Fruit fly (Drosophila melanogaster) whole organism, embryonic: ENCODE data around the gene Cpr30F.

ENCODE experiments used
- ATbp ChIP-seq: fragments of 200-800 bp; sonication (Bioruptor generic); optimal IDR thresholded peaks from 2 replicates; lab custom pipeline; 2017; ENCODE audit warnings: missing biosample characterization, mild to moderate bottlenecking, missing genetic modification characterization, missing genetic modification reagents
- Ada2b ChIP-seq: fragments of 200-800 bp; sonication (Bioruptor generic); IDR thresholded peaks from 2 replicates; pipeline ENCODE4 v1.3.6; 2022; ENCODE audit warnings: missing biosample characterization, missing genetic modification characterization
- CG10147 ChIP-seq: fragments of 200-800 bp; sonication (Bioruptor generic); optimal IDR thresholded peaks from 2 replicates; lab custom pipeline; 2019; ENCODE audit warnings: missing biosample characterization, mild to moderate bottlenecking, missing genetic modification characterization, moderate library complexity
- CG10654 ChIP-seq: fragments of 200-800 bp; sonication (Bioruptor generic); optimal IDR thresholded peaks from 2 replicates; lab custom pipeline; 2016; ENCODE audit warnings: missing biosample characterization, missing genetic modification characterization
- CG11695 ChIP-seq: fragments of 200-800 bp; sonication (Bioruptor generic); IDR thresholded peaks from 3 replicates; pipeline ENCODE4 v1.3.6; 2022; ENCODE audit warnings: missing biosample characterization, missing genetic modification characterization
- CG12155 ChIP-seq: fragments of 200-800 bp; sonication (Bioruptor generic); optimal IDR thresholded peaks from 3 replicates; lab custom pipeline; 2016; ENCODE audit warnings: missing biosample characterization, missing genetic modification characterization
- CG12236 ChIP-seq: fragments of 200-800 bp; sonication (Bioruptor generic); optimal IDR thresholded peaks from 2 replicates; lab custom pipeline; 2016; ENCODE audit warnings: missing biosample characterization, missing genetic modification characterization
- CG12744 ChIP-seq: fragments of 200-800 bp; sonication (Bioruptor generic); optimal IDR thresholded peaks from 2 replicates; lab custom pipeline; 2016; ENCODE audit warnings: missing biosample characterization, missing genetic modification characterization
- CG13287 ChIP-seq: fragments of 200-800 bp; sonication (Bioruptor generic); IDR thresholded peaks from 2 replicates; pipeline ENCODE4 v1.3.6; 2022; ENCODE audit warnings: missing biosample characterization, missing genetic modification characterization; ENCODE audit not compliant: partially characterized antibody
- CG13624 ChIP-seq: fragments of 200-800 bp; sonication (Bioruptor generic); optimal IDR thresholded peaks from 2 replicates; lab custom pipeline; 2016; ENCODE audit warnings: missing biosample characterization, missing genetic modification characterization
- CG14860 ChIP-seq: fragments of 200-800 bp; sonication (Bioruptor generic); IDR thresholded peaks from 3 replicates; pipeline ENCODE4 v1.3.6; 2022; ENCODE audit warnings: missing biosample characterization, missing genetic modification characterization; ENCODE audit not compliant: partially characterized antibody
- CG15514 ChIP-seq: fragments of 200-800 bp; sonication (Bioruptor generic); optimal IDR thresholded peaks from 3 replicates; lab custom pipeline; 2017; ENCODE audit warnings: missing biosample characterization, missing genetic modification characterization, mild to moderate bottlenecking, moderate library complexity, missing genetic modification reagents
- CG1603 ChIP-seq: fragments of 200-800 bp; sonication (Bioruptor generic); optimal IDR thresholded peaks from 2 replicates; lab custom pipeline; 2019; ENCODE audit warnings: missing biosample characterization, mild to moderate bottlenecking, missing genetic modification characterization, moderate library complexity
- CG16815 ChIP-seq: fragments of 200-800 bp; sonication (Bioruptor generic); optimal IDR thresholded peaks from 3 replicates; lab custom pipeline; 2017; ENCODE audit warnings: missing biosample characterization, mild to moderate bottlenecking, missing genetic modification characterization
- CG17186 ChIP-seq: fragments of 200-800 bp; sonication (Bioruptor generic); optimal IDR thresholded peaks from 3 replicates; lab custom pipeline; 2017; ENCODE audit warnings: missing biosample characterization, missing genetic modification reagents, missing genetic modification characterization
- CG17361 ChIP-seq: fragments of 200-800 bp; sonication (Bioruptor generic); IDR thresholded peaks from 3 replicates; pipeline ENCODE4 v1.3.6; 2022; ENCODE audit warnings: missing biosample characterization, missing genetic modification characterization
- CG18619 ChIP-seq: fragments of 200-800 bp; sonication (Bioruptor generic); optimal IDR thresholded peaks from 3 replicates; lab custom pipeline; 2017; ENCODE audit warnings: missing biosample characterization, mild to moderate bottlenecking, missing genetic modification characterization
- CG3163 ChIP-seq: fragments of 200-800 bp; sonication (Bioruptor generic); optimal IDR thresholded peaks from 3 replicates; lab custom pipeline; 2016; ENCODE audit warnings: missing biosample characterization, missing genetic modification characterization
- CG7556 ChIP-seq: fragments of 200-800 bp; sonication (Bioruptor generic); optimal IDR thresholded peaks from 2 replicates; lab custom pipeline; 2017; ENCODE audit warnings: missing biosample characterization, mild to moderate bottlenecking, missing genetic modification characterization
- CG8924 ChIP-seq: fragments of 200-800 bp; optimal IDR thresholded peaks from 3 replicates; lab custom pipeline; 2019; ENCODE audit warnings: missing biosample characterization, mild to moderate bottlenecking, missing genetic modification characterization, moderate library complexity
- Drgx ChIP-seq: fragments of 200-800 bp; sonication (Bioruptor generic); IDR thresholded peaks from 2 replicates; pipeline ENCODE4 v1.3.6; 2022; ENCODE audit warnings: missing biosample characterization, missing genetic modification characterization
- E2f2 ChIP-seq: fragments of 200-800 bp; sonication (Bioruptor generic); IDR thresholded peaks from 2 replicates; pipeline ENCODE4 v1.3.6; 2022; ENCODE audit warnings: missing biosample characterization, missing genetic modification characterization
- Ets65A ChIP-seq: fragments of 200-800 bp; sonication (Bioruptor generic); peaks from one replicate; lab custom pipeline; 2016; ENCODE audit warnings: missing biosample characterization, missing genetic modification characterization
- HLH3B ChIP-seq: fragments of 200-800 bp; sonication (Bioruptor generic); IDR thresholded peaks from 2 replicates; pipeline ENCODE4 v1.3.6; 2022; ENCODE audit warnings: missing biosample characterization, missing genetic modification characterization
- Hey ChIP-seq: fragments of 200-800 bp; sonication (Bioruptor generic); optimal IDR thresholded peaks from 3 replicates; lab custom pipeline; 2018; ENCODE audit warnings: missing biosample characterization, mild to moderate bottlenecking, missing genetic modification characterization
- Hmx ChIP-seq: fragments of 200-800 bp; sonication (Bioruptor generic); optimal IDR thresholded peaks from 2 replicates; lab custom pipeline; 2016; ENCODE audit warnings: missing biosample characterization, missing genetic modification characterization
- Jarid2 ChIP-seq: fragments of 200-800 bp; sonication (Bioruptor generic); optimal IDR thresholded peaks from 3 replicates; lab custom pipeline; 2017; ENCODE audit warnings: mild to moderate bottlenecking, missing biosample characterization, missing genetic modification reagents, missing genetic modification characterization
- Lim3 ChIP-seq: fragments of 200-800 bp; sonication (Bioruptor generic); IDR thresholded peaks from 2 replicates; pipeline ENCODE4 v1.3.6; 2022; ENCODE audit warnings: missing biosample characterization, missing genetic modification characterization
- Mrtf ChIP-seq: fragments of 200-800 bp; sonication (Bioruptor generic); IDR thresholded peaks from 3 replicates; pipeline ENCODE4 v1.3.6; 2022; ENCODE audit warnings: missing biosample characterization, missing genetic modification characterization
- Poxn ChIP-seq: fragments of 200-800 bp; sonication (Bioruptor generic); IDR thresholded peaks from 2 replicates; pipeline ENCODE4 v1.3.6; 2022; ENCODE audit warnings: missing biosample characterization, missing genetic modification characterization
- Rx ChIP-seq: fragments of 200-800 bp; sonication (Bioruptor generic); IDR thresholded peaks from 2 replicates; pipeline ENCODE4 v1.3.6; 2022; ENCODE audit warnings: missing biosample characterization, missing genetic modification characterization
- Side ChIP-seq: fragments of 200-800 bp; sonication (Bioruptor generic); optimal IDR thresholded peaks from 2 replicates; lab custom pipeline; 2016; ENCODE audit warnings: missing biosample characterization, missing genetic modification characterization
- Trl ChIP-seq, 3 experiments: fragments of >200 bp in 2 of 3; fragments of 200-800 bp in 1 of 3; sonication (Bioruptor generic) in 1 of 3; optimal IDR thresholded peaks; 2 replicates in 1 of 3; 3 replicates in 2 of 3; lab custom pipeline; 2016 to 2017; ENCODE audit warnings: missing biosample characterization in 1 of 3, missing genetic modification characterization in 1 of 3
- YL-1 ChIP-seq: fragments of 200-800 bp; sonication (Bioruptor generic); optimal IDR thresholded peaks from 3 replicates; lab custom pipeline; 2017; ENCODE audit warnings: missing biosample characterization, mild to moderate bottlenecking, missing genetic modification characterization
- cas ChIP-seq: fragments of 200-800 bp; sonication (Bioruptor generic); IDR thresholded peaks from 2 replicates; pipeline ENCODE4 v1.3.6; 2022; ENCODE audit warnings: missing biosample characterization, missing genetic modification characterization
- chif ChIP-seq, 2 experiments: fragments of 200-800 bp; sonication (Bioruptor generic); optimal IDR thresholded peaks; 3 replicates each; lab custom pipeline; 2016; ENCODE audit warnings: missing biosample characterization in 2 of 2, missing genetic modification characterization in 2 of 2
- ci ChIP-seq: fragments of 200-800 bp; sonication (Bioruptor generic); IDR thresholded peaks from 3 replicates; pipeline ENCODE4 v1.3.6; 2022; ENCODE audit warnings: missing biosample characterization, missing genetic modification characterization
- cwo ChIP-seq: fragments of 200-800 bp; sonication (Bioruptor generic); optimal IDR thresholded peaks from 3 replicates; lab custom pipeline; 2017; ENCODE audit warnings: missing biosample characterization, missing genetic modification characterization, mild to moderate bottlenecking, moderate library complexity, missing genetic modification reagents
- ems ChIP-seq: fragments of 200-800 bp; sonication (Bioruptor generic); optimal IDR thresholded peaks from 3 replicates; lab custom pipeline; 2016; ENCODE audit warnings: missing biosample characterization, missing genetic modification characterization
- gce ChIP-seq: fragments of 200-800 bp; sonication (Bioruptor generic); IDR thresholded peaks from 3 replicates; pipeline ENCODE4 v1.3.6; 2022; ENCODE audit warnings: missing biosample characterization, missing genetic modification characterization
- kah ChIP-seq: fragments of 200-800 bp; sonication (Bioruptor generic); optimal IDR thresholded peaks from 2 replicates; lab custom pipeline; 2018; ENCODE audit warnings: missing biosample characterization, mild to moderate bottlenecking, missing genetic modification characterization
- klu ChIP-seq: fragments of 200-800 bp; sonication (Bioruptor generic); IDR thresholded peaks from 2 replicates; pipeline ENCODE4 v1.3.6; 2022; ENCODE audit warnings: missing biosample characterization, missing genetic modification characterization
- nau ChIP-seq: fragments of 200-800 bp; sonication (Bioruptor generic); optimal IDR thresholded peaks from 3 replicates; lab custom pipeline; 2017; ENCODE audit warnings: missing biosample characterization, mild to moderate bottlenecking, missing genetic modification characterization, missing genetic modification reagents
- nom ChIP-seq: fragments of 200-800 bp; sonication (Bioruptor generic); optimal IDR thresholded peaks from 2 replicates; lab custom pipeline; 2017; ENCODE audit warnings: missing biosample characterization, missing genetic modification characterization, mild to moderate bottlenecking, moderate library complexity, missing genetic modification reagents
- rib ChIP-seq: fragments of 200-800 bp; sonication (Bioruptor generic); IDR thresholded peaks from 2 replicates; pipeline ENCODE4 v1.3.6; 2022; ENCODE audit warnings: missing biosample characterization, missing genetic modification characterization
- sc ChIP-seq, 3 experiments: fragments of >200 bp in 2 of 3; fragments of 200-800 bp in 1 of 3; sonication (Bioruptor generic) in 1 of 3; optimal IDR thresholded peaks; 2 replicates in 2 of 3; 3 replicates in 1 of 3; lab custom pipeline; 2017; ENCODE audit warnings: mild to moderate bottlenecking in 1 of 3, missing biosample characterization in 1 of 3, missing genetic modification characterization in 1 of 3, missing genetic modification reagents in 1 of 3
- trh ChIP-seq: fragments of 200-800 bp; sonication (Bioruptor generic); optimal IDR thresholded peaks from 2 replicates; lab custom pipeline; 2016; ENCODE audit warnings: missing biosample characterization, missing genetic modification characterization
- ttk ChIP-seq: fragments of 200-800 bp; sonication (Bioruptor generic); IDR thresholded peaks from 2 replicates; pipeline ENCODE4 v2.1.2; 2022; ENCODE audit warnings: missing biosample characterization, missing genetic modification characterization
- zfh2 ChIP-seq: fragments of 200-800 bp; sonication (Bioruptor generic); optimal IDR thresholded peaks from 2 replicates; lab custom pipeline; 2016; ENCODE audit warnings: missing biosample characterization, missing genetic modification characterization

Cpr30F gene

dm6 chr2L:9938631-9939256 lies 5.8 kb upstream of the Cpr30F start, which contains the start of the genes Datp and CG4619 (continued):
- no peak for TF ChIP-seq CG8924 (tag; lab: Kevin White, UChicago)
- TF ChIP-seq CG12744 (GFP tag; lab: Kevin White, UChicago): no peak
- peak; percentile 11 for TF ChIP-seq CG12155 (GFP tag; lab: Kevin White, UChicago)
- TF ChIP-seq Hmx (GFP tag; lab: Kevin White, UChicago): no peak
- TF ChIP-seq gce: no peak
- peak; percentile 65 for TF ChIP-seq ci
- no peak for TF ChIP-seq ATbp
- TF ChIP-seq CG10147 (GFP tag; lab: Kevin White, UChicago): no peak
- TF ChIP-seq klu (GFP tag; lab: Robert Waterston, UW): no peak
- TF ChIP-seq CG16815 (GFP tag; lab: Kevin White, UChicago): no peak
- peak; percentile 54 for TF ChIP-seq CG18619 (GFP tag; lab: Kevin White, UChicago)
- TF ChIP-seq, all 482 proteins: peak for 176

- TF ChIP-seq CG11695 (GFP tag; lab: Robert Waterston, UW) (no peak), Hmx (GFP tag; lab: Kevin White, UChicago) (no peak), kah (GFP tag; lab: Kevin White, UChicago) (no peak), sc (optimal IDR thresholded peaks at IDR 0.05; lab: Kevin White, UChicago) (no peak), sc (GFP tag; optimal IDR thresholded peaks at IDR 0.05; lab: Kevin White, UChicago) (no peak), rib (GFP tag; lab: Robert Waterston, UW) (no peak), Drgx (GFP tag; lab: Robert Waterston, UW) (0 out of 2 replicates have a peak, but pooled peaks have one; percentile 14), CG3163 (GFP tag; lab: Kevin White, UChicago) (peak; percentile 14), E2f2 (GFP tag; lab: Robert Waterston, UW) (no peak), CG7556 (no peak), CG15514 (GFP tag; lab: Kevin White, UChicago) (peak; percentile 78), Lim3 (GFP tag; lab: Robert Waterston, UW) (no peak), CG13624 (peak; percentile 26), Ada2b (GFP tag; lab: Robert Waterston, UW) (no peak), Trl (optimal IDR thresholded peaks at IDR 0.05; lab: Kevin White, UChicago) (no peak), Trl (GFP tag; optimal IDR thresholded peaks at IDR 0.05; lab: Kevin White, UChicago) (peak; percentile 23), Rx (GFP tag; lab: Robert Waterston, UW) (no peak), nau (GFP tag; lab: Kevin White, UChicago) (no peak), nom (GFP tag; lab: Kevin White, UChicago) (no peak), CG17186 (GFP tag; lab: Kevin White, UChicago) (no peak), Poxn (GFP tag; lab: Robert Waterston, UW) (no peak), chif (GFP tag; optimal IDR thresholded peaks at IDR 0.05; lab: Kevin White, UChicago) (no peak), YL-1 (GFP tag; lab: Kevin White, UChicago) (peak; percentile 55), HLH3B (GFP tag; lab: Robert Waterston, UW) (no peak), CG1603 (tag; lab: Kevin White, UChicago) (no peak), CG17361 (GFP tag; lab: Robert Waterston, UW) (no peak), CG10654 (GFP tag; lab: Kevin White, UChicago) (no peak), ttk (GFP tag; lab: Robert Waterston, UW) (no peak), CG12236 (GFP tag; lab: Kevin White, UChicago) (no peak), Hey (tag; lab: Kevin White, UChicago) (no peak), cwo (GFP tag; lab: Kevin White, UChicago) (no peak), CG14860 (GFP tag; lab: Robert Waterston, UW) (no peak), Mrtf (GFP tag; lab: Robert Waterston, UW) (no peak), trh (GFP tag; lab: Kevin White, UChicago) (no peak), CG13287 (GFP tag; lab: Robert Waterston, UW) (peak; percentile 36; the same call in 1 of the 2 replicates), Ets65A (no peak), Jarid2 (no peak), zfh2 (GFP tag; lab: Kevin White, UChicago) (peak; percentile 58), ems (GFP tag; lab: Kevin White, UChicago) (peak; percentile 28), cas (GFP tag; lab: Robert Waterston, UW) (no peak), Side (GFP tag; lab: Kevin White, UChicago) (no peak)
These were observed 4.9 kb upstream of the Cpr30F start, which contains the start of gene Arglu1 for dm6 chr2L:9937908-9938307. TSS of gene Arglu1 (minus strand) at chr2L:9938134.
